Worm (Caenorhabditis elegans): ENCODE results near the gene gpx-7.
A peak's percentile ranks its signal among the peaks of the same experiment; 100 is the strongest.

gpx-7 gene

DNA sequence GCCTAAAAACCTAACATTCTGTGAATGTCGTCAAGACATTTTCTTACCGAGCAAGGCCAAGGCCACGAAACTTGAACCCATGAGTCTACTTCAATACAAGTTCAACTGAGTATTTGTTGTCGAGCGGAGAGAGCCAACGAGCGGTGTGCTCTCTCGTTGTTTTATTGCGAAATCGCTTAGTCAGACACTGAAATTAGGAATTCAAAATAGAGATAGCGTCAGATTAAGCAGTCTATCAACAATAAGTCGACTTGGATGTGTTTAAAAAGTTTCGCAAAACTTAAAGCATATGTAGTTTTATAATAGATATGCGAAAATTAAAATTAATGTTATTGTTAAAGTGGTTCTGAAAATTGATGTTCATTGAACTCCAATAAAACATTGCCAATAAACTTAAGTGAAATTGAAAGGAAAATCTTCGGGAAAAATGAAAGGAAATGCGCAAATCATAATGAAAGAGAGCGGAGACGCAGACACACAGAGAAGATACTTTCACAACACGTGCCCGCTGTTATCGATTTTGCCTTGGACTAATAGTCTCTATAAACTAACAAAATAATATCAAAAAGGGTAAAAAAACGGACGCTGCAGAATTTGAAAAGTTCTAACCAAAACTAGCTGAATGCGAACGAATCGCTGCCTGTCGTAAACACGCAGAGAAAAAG lies 6.1 kb downstream of the gpx-7 start, which contains the start of gene ZK154.6:
Gene ZK154.6, minus strand, starts transcription at position 187 of the 665 bp plus-strand sequence.
- no peak for TF ChIP-seq vab-15 (tag; optimal IDR thresholded peaks at IDR 0.05)
- peak; percentile 71 for TF ChIP-seq zip-4 (GFP tag; optimal IDR thresholded peaks at IDR 0.05)
- TF ChIP-seq C16A3.4 (tag; optimal IDR thresholded peaks at IDR 0.05): peak; percentile 5
- TF ChIP-seq nhr-20 (tag; optimal IDR thresholded peaks at IDR 0.05): peak; percentile 29
- no peak for TF ChIP-seq fkh-4 (tag; optimal IDR thresholded peaks at IDR 0.05; ENCODE audit: borderline replicate concordance)
- TF ChIP-seq sptf-1 (tag; optimal IDR thresholded peaks at IDR 0.05): no peak
- no peak for TF ChIP-seq pax-3 (tag; optimal IDR thresholded peaks at IDR 0.05)
- TF ChIP-seq mep-1 (tag; optimal IDR thresholded peaks at IDR 0.05): peak; percentile 69
- peak; percentile 14 to 90 for TF ChIP-seq mdl-1 (tag; optimal IDR thresholded peaks at IDR 0.05)
- peak; percentile 1 for TF ChIP-seq snpc-4 (tag; optimal IDR thresholded peaks at IDR 0.05)
- peak; percentile 100 for TF ChIP-seq blmp-1 (tag; optimal IDR thresholded peaks at IDR 0.05)
- TF ChIP-seq dsc-1 (tag; optimal IDR thresholded peaks at IDR 0.05): peak; percentile 32
- peak in 1 of 2 experiments; percentile 46 for TF ChIP-seq lin-35 (GFP tag; optimal IDR thresholded peaks at IDR 0.05)
- TF ChIP-seq mab-9 (GFP tag; IDR thresholded peaks at IDR 0.05): no peak
- no peak for TF ChIP-seq ets-5 (GFP tag; IDR thresholded peaks at IDR 0.05)
- peak; percentile 22 for TF ChIP-seq F16B12.6 (tag; optimal IDR thresholded peaks at IDR 0.05)
- peak; percentile 62 for TF ChIP-seq nhr-71 (tag; optimal IDR thresholded peaks at IDR 0.05)
- TF ChIP-seq nhr-90 (tag; optimal IDR thresholded peaks at IDR 0.05; ENCODE audit: poor library complexity): peak; percentile 21
- peak in 1 of 2 experiments; percentile 37 for TF ChIP-seq lsy-2 (tag; optimal IDR thresholded peaks at IDR 0.05)
- 0 out of 2 replicates have a peak, but pooled peaks have one; percentile 27 for TF ChIP-seq nhr-19 (GFP tag; conservative IDR thresholded peaks at IDR 0.05)
- TF ChIP-seq nhr-47 (tag; optimal IDR thresholded peaks at IDR 0.05): peak; percentile 52
- peak; percentile 49 for TF ChIP-seq swsn-7 (tag; optimal IDR thresholded peaks at IDR 0.05)
- peak; percentile 61 for TF ChIP-seq snu-23 (GFP tag; optimal IDR thresholded peaks at IDR 0.05)
- TF ChIP-seq ceh-63 (GFP tag; optimal IDR thresholded peaks at IDR 0.05): no peak
- peak; percentile 66 for TF ChIP-seq lin-14 (GFP tag; optimal IDR thresholded peaks at IDR 0.05)
- peak in 1 of 2 experiments; percentile 18 for TF ChIP-seq efl-1 (optimal IDR thresholded peaks at IDR 0.05)
- TF ChIP-seq efl-1 (GFP tag; optimal IDR thresholded peaks at IDR 0.05 in 1 of 2): peak; percentile 26 to 82
- peak; percentile 77 for TF ChIP-seq nhr-85 (tag)
- peak; percentile 52 for TF ChIP-seq tbx-2 (tag; optimal IDR thresholded peaks at IDR 0.05)
- TF ChIP-seq irx-1 (tag; optimal IDR thresholded peaks at IDR 0.05): peak; percentile 51
- no peak for TF ChIP-seq nhr-76 (tag; optimal IDR thresholded peaks at IDR 0.05)
- TF ChIP-seq elt-3 (tag; optimal IDR thresholded peaks at IDR 0.05): peak in 2 of 6 experiments; percentile 29 to 57
- TF ChIP-seq xbp-1 (tag; optimal IDR thresholded peaks at IDR 0.05): peak; percentile 37
- peak; percentile 20 for TF ChIP-seq rnt-1 (tag; optimal IDR thresholded peaks at IDR 0.05)

DNA sequence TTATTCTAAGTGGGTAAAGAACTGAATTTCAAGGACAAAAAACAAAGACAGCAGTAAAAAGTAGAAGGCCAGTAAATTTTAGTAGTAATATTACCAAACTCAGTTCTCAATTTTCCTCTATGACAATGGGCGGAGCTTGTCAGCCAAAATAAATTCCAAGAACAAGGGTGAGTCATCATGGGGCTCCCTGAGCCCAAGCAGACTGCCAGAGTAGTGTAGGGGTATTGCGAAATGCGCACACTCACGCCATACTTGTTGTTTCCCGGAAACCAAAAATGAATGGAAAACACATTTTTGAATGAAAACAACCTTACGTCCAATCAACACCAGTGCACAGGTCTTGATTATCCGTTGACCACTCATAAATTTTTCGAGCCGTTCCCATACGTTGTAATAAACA lies 7.8 kb downstream of the gpx-7 start:
- TF ChIP-seq aly-2 (tag; optimal IDR thresholded peaks at IDR 0.05) (no peak), efl-1 (optimal IDR thresholded peaks at IDR 0.05) (peak in 1 of 2 experiments; percentile 20), efl-1 (GFP tag; optimal IDR thresholded peaks at IDR 0.05 in 1 of 2) (peak in 1 of 2 experiments; percentile 22), rnt-1 (tag; optimal IDR thresholded peaks at IDR 0.05) (no peak), unc-86 (tag; optimal IDR thresholded peaks at IDR 0.05) (peak; percentile 50), ceh-88 (GFP tag; IDR thresholded peaks at IDR 0.05) (no peak), ces-1 (GFP tag; optimal IDR thresholded peaks at IDR 0.05) (no peak), snu-23 (GFP tag; optimal IDR thresholded peaks at IDR 0.05) (no peak), lin-14 (GFP tag; optimal IDR thresholded peaks at IDR 0.05) (peak; percentile 80), unc-30 (tag; optimal IDR thresholded peaks at IDR 0.05) (no peak), lin-39 (tag; optimal IDR thresholded peaks at IDR 0.05) (no peak), nhr-76 (tag; optimal IDR thresholded peaks at IDR 0.05) (no peak), nhr-20 (tag; optimal IDR thresholded peaks at IDR 0.05) (peak; percentile 26), ztf-4 (tag; optimal IDR thresholded peaks at IDR 0.05) (peak; percentile 38), C16A3.4 (tag; optimal IDR thresholded peaks at IDR 0.05) (no peak), nhr-84 (tag; optimal IDR thresholded peaks at IDR 0.05) (no peak), isw-1 (GFP tag; IDR thresholded peaks at IDR 0.05) (0 out of 2 replicates have a peak, but pooled peaks have one; percentile 15), ceh-8 (GFP tag; optimal IDR thresholded peaks at IDR 0.05) (peak; percentile 5), lsy-2 (tag; optimal IDR thresholded peaks at IDR 0.05) (peak in 1 of 2 experiments; percentile 28), dsc-1 (tag; optimal IDR thresholded peaks at IDR 0.05) (peak; percentile 65), hpl-2 (GFP tag; optimal IDR thresholded peaks at IDR 0.05) (no peak), zag-1 (tag; optimal IDR thresholded peaks at IDR 0.05) (no peak), sox-4 (tag; optimal IDR thresholded peaks at IDR 0.05) (peak; percentile 8), xbp-1 (tag; optimal IDR thresholded peaks at IDR 0.05) (peak; percentile 13), vab-15 (tag; optimal IDR thresholded peaks at IDR 0.05) (no peak), nhr-90 (tag; optimal IDR thresholded peaks at IDR 0.05; ENCODE audit: poor library complexity) (no peak), mdl-1 (tag; optimal IDR thresholded peaks at IDR 0.05) (no peak), fkh-10 (GFP tag; optimal IDR thresholded peaks at IDR 0.05) (no peak), ztf-11 (tag; optimal IDR thresholded peaks at IDR 0.05) (no peak)
